Worm (Caenorhabditis elegans) whole organism, young adult: ENCODE data around the gene str-196.

Experiments used
- B0019.2 ChIP-seq: fragments of 200-800 bp; sonication (Bioruptor generic); conservative IDR thresholded peaks from 2 replicates; pipeline ENCODE4 v1.3.6; 2022; ENCODE audit warnings: missing genetic modification reagents, missing genetic modification characterization, missing compliant biosample characterization
- C17E4.6 ChIP-seq: fragments of 200-800 bp; sonication (Bioruptor generic); IDR thresholded peaks from 2 replicates; pipeline ENCODE4 v1.3.6; 2022; ENCODE audit warnings: missing genetic modification reagents, missing genetic modification characterization, missing compliant biosample characterization
- F22D6.2 ChIP-seq: sonication (generic microtip); optimal IDR thresholded peaks from 2 replicates; lab custom pipeline; 2016; ENCODE audit warnings: mild to moderate bottlenecking, missing genetic modification characterization, missing compliant biosample characterization
- F33H1.4 ChIP-seq: fragments of 200-800 bp; sonication (Bioruptor generic); IDR thresholded peaks from 2 replicates; pipeline ENCODE4 v1.3.6; 2022; ENCODE audit warnings: missing genetic modification reagents, missing genetic modification characterization, missing compliant biosample characterization
- F37B4.10 ChIP-seq: fragments of 200-800 bp; sonication (Bioruptor generic); IDR thresholded peaks from 2 replicates; pipeline ENCODE4 v1.3.6; 2022; ENCODE audit warnings: missing genetic modification characterization, missing compliant biosample characterization
- F55B11.4 ChIP-seq: sonication (generic microtip); optimal IDR thresholded peaks from 2 replicates; lab custom pipeline; 2016; ENCODE audit warnings: missing compliant biosample characterization, missing genetic modification characterization, borderline replicate concordance; ENCODE audit not compliant: insufficient read depth
- K11D2.4 ChIP-seq: fragments of 200-800 bp; sonication (Bioruptor generic); IDR thresholded peaks from 2 replicates; pipeline ENCODE4 v1.3.6; 2022; ENCODE audit warnings: missing genetic modification reagents, missing genetic modification characterization, missing compliant biosample characterization
- K12H6.12 ChIP-seq: fragments of 200-800 bp; sonication (Bioruptor generic); optimal IDR thresholded peaks from 2 replicates; lab custom pipeline; 2018; ENCODE audit warnings: mild to moderate bottlenecking, missing genetic modification characterization, missing compliant biosample characterization
- Y53G8AR.9 ChIP-seq: fragments of 200-800 bp; sonication (Bioruptor generic); conservative IDR thresholded peaks from 2 replicates; pipeline ENCODE4 v1.3.6; 2022; ENCODE audit warnings: missing genetic modification reagents, missing genetic modification characterization, missing compliant biosample characterization
- Y67H2A.10 ChIP-seq: fragments of 200-800 bp; sonication (Bioruptor generic); conservative IDR thresholded peaks from 2 replicates; pipeline ENCODE4 v1.3.6; 2022; ENCODE audit warnings: missing genetic modification reagents, missing genetic modification characterization, missing compliant biosample characterization
- aptf-3 ChIP-seq: fragments of 200-800 bp; sonication (Bioruptor generic); IDR thresholded peaks from 2 replicates; pipeline ENCODE4 v1.3.6; 2022; ENCODE audit warnings: missing genetic modification characterization, missing compliant biosample characterization
- atf-7 ChIP-seq: sonication (generic microtip); optimal IDR thresholded peaks from 2 replicates; lab custom pipeline; 2017; ENCODE audit warnings: mild to moderate bottlenecking, missing genetic modification characterization, missing compliant biosample characterization
- cebp-1 ChIP-seq, 2 experiments: fragments of 200-800 bp in 1 of 2; sonication (Bioruptor generic) in 1 of 2; sonication (generic microtip) in 1 of 2; IDR thresholded peaks in 1 of 2; optimal IDR thresholded peaks in 1 of 2; 2 replicates each; pipeline versions ENCODE4 v1.3.6 to Lab custom; 2017 to 2022; ENCODE audit warnings: missing compliant biosample characterization in 2 of 2, missing genetic modification characterization in 2 of 2, mild to moderate bottlenecking in 1 of 2, missing genetic modification reagents in 1 of 2, moderate library complexity in 1 of 2
- ceh-27 ChIP-seq: fragments of 200-800 bp; sonication (Bioruptor generic); optimal IDR thresholded peaks from 2 replicates; lab custom pipeline; 2018; ENCODE audit warnings: mild to moderate bottlenecking, missing genetic modification characterization, moderate library complexity, missing compliant biosample characterization
- ceh-58 ChIP-seq: fragments of 200-800 bp; sonication (Bioruptor generic); IDR thresholded peaks from 2 replicates; pipeline ENCODE4 v1.3.6; 2022; ENCODE audit warnings: missing genetic modification characterization, missing compliant biosample characterization
- dpff-1 ChIP-seq: sonication (generic microtip); optimal IDR thresholded peaks from 2 replicates; lab custom pipeline; 2017; ENCODE audit warnings: mild to moderate bottlenecking, missing genetic modification characterization, missing compliant biosample characterization
- efl-1 ChIP-seq: fragments of 150-350 bp; optimal IDR thresholded peaks from 2 replicates; lab custom pipeline; 2014; ENCODE audit warnings: missing biosample characterization, missing genetic modification reagents, missing genetic modification characterization
- egl-44 ChIP-seq: fragments of 200-800 bp; sonication (Bioruptor generic); IDR thresholded peaks from 2 replicates; pipeline ENCODE4 v1.3.6; 2022; ENCODE audit warnings: missing genetic modification reagents, missing genetic modification characterization, missing compliant biosample characterization
- egrh-3 ChIP-seq: fragments of 200-800 bp; sonication (Bioruptor generic); IDR thresholded peaks from 2 replicates; pipeline ENCODE4 v1.3.6; 2022; ENCODE audit warnings: missing genetic modification reagents, missing genetic modification characterization, missing compliant biosample characterization
- ets-4 ChIP-seq: fragments of 200-800 bp; sonication (Bioruptor generic); optimal IDR thresholded peaks from 2 replicates; lab custom pipeline; 2018; ENCODE audit warnings: mild to moderate bottlenecking, missing genetic modification characterization, missing compliant biosample characterization
- fkh-3 ChIP-seq: sonication (generic microtip); optimal IDR thresholded peaks from 2 replicates; lab custom pipeline; 2016; ENCODE audit warnings: mild to moderate bottlenecking, missing genetic modification characterization, missing compliant biosample characterization
- lin-26 ChIP-seq: fragments of 200-800 bp; sonication (Bioruptor generic); IDR thresholded peaks from 2 replicates; pipeline ENCODE4 v1.3.6; 2022; ENCODE audit warnings: missing genetic modification reagents, missing genetic modification characterization, missing compliant biosample characterization
- lin-35 ChIP-seq, 3 experiments: fragments of 150-350 bp in 2 of 3; sonication (generic microtip) in 1 of 3; optimal IDR thresholded peaks; 2 replicates each; lab custom pipeline; 2014 to 2018; ENCODE audit warnings: missing biosample characterization in 3 of 3, missing genetic modification characterization in 3 of 3, missing genetic modification reagents in 3 of 3
- lin-54 ChIP-seq: fragments of 200-800 bp; sonication (Bioruptor generic); optimal IDR thresholded peaks from 2 replicates; lab custom pipeline; 2018; ENCODE audit warnings: mild to moderate bottlenecking, missing genetic modification characterization, missing compliant biosample characterization
- lir-1 ChIP-seq: fragments of 200-800 bp; sonication (Bioruptor generic); conservative IDR thresholded peaks from 2 replicates; pipeline ENCODE4 v1.3.6; 2022; ENCODE audit warnings: missing genetic modification reagents, missing genetic modification characterization, missing compliant biosample characterization
- madf-10 ChIP-seq: sonication (generic microtip); optimal IDR thresholded peaks from 2 replicates; lab custom pipeline; 2016; ENCODE audit warnings: mild to moderate bottlenecking, missing genetic modification characterization, missing compliant biosample characterization
- madf-3 ChIP-seq: fragments of 200-800 bp; sonication (Bioruptor generic); IDR thresholded peaks from 2 replicates; pipeline ENCODE4 v1.3.6; 2022; ENCODE audit warnings: missing genetic modification reagents, missing genetic modification characterization, missing compliant biosample characterization
- madf-8 ChIP-seq: fragments of 200-800 bp; sonication (Bioruptor generic); conservative IDR thresholded peaks from 2 replicates; pipeline ENCODE4 v1.3.6; 2022; ENCODE audit warnings: missing genetic modification reagents, missing genetic modification characterization, missing compliant biosample characterization
- nfya-2 ChIP-seq: fragments of 200-800 bp; sonication (Bioruptor generic); IDR thresholded peaks from 2 replicates; pipeline ENCODE4 v1.3.6; 2022; ENCODE audit warnings: missing genetic modification reagents, missing genetic modification characterization, missing compliant biosample characterization
- nhr-90 ChIP-seq: sonication (generic microtip); optimal IDR thresholded peaks from 2 replicates; lab custom pipeline; 2016; ENCODE audit warnings: missing genotype, mild to moderate bottlenecking, missing genetic modification characterization, missing compliant biosample characterization
- pbrm-1 ChIP-seq: fragments of 200-800 bp; sonication (Bioruptor generic); IDR thresholded peaks from 2 replicates; pipeline ENCODE4 v1.3.6; 2022; ENCODE audit warnings: missing genetic modification reagents, missing genetic modification characterization, missing compliant biosample characterization
- pha-4 ChIP-seq: fragments of 150-350 bp; sonication (generic microtip); optimal IDR thresholded peaks from 2 replicates; lab custom pipeline; 2014; ENCODE audit warnings: missing biosample characterization, missing genetic modification reagents, missing genetic modification characterization
- rec-8 ChIP-seq, 2 experiments: sonication (generic microtip); optimal IDR thresholded peaks; 2 replicates each; lab custom pipeline; 2016; ENCODE audit warnings: mild to moderate bottlenecking in 2 of 2, missing genetic modification characterization in 2 of 2, missing genetic modification reagents in 2 of 2, missing genotype in 2 of 2, missing biosample characterization in 1 of 2, missing compliant biosample characterization in 1 of 2, moderate library complexity in 1 of 2
- sea-2 ChIP-seq: fragments of 200-800 bp; sonication (Bioruptor generic); IDR thresholded peaks from 2 replicates; pipeline ENCODE4 v1.3.6; 2022; ENCODE audit warnings: missing genetic modification characterization, missing compliant biosample characterization
- snpc-4 ChIP-seq, 5 experiments: fragments of 150-350 bp in 1 of 5; sonication (generic microtip) in 4 of 5; optimal IDR thresholded peaks; 2 replicates each; lab custom pipeline; 2014 to 2018; ENCODE audit warnings: missing genetic modification characterization in 5 of 5, missing biosample characterization in 3 of 5, antibody characterized with exemption in 2 of 5, mild to moderate bottlenecking in 2 of 5, missing compliant biosample characterization in 2 of 5, missing genotype in 2 of 5, moderate library complexity in 2 of 5, missing genetic modification reagents in 1 of 5
- somi-1 ChIP-seq: fragments of 200-800 bp; sonication (Bioruptor generic); optimal IDR thresholded peaks from 2 replicates; lab custom pipeline; 2018; ENCODE audit warnings: mild to moderate bottlenecking, missing genetic modification characterization, missing compliant biosample characterization
- tbp1 ChIP-seq: fragments of 200-800 bp; sonication (Bioruptor generic); optimal IDR thresholded peaks from 2 replicates; lab custom pipeline; 2018; ENCODE audit warnings: mild to moderate bottlenecking, missing genetic modification characterization, missing compliant biosample characterization
- tbx-9 ChIP-seq: sonication (generic microtip); optimal IDR thresholded peaks from 2 replicates; lab custom pipeline; 2016; ENCODE audit warnings: borderline replicate concordance, missing genetic modification characterization, inconsistent platforms, missing compliant biosample characterization
- unc-62 ChIP-seq: fragments of 150-350 bp; optimal IDR thresholded peaks from 2 replicates; lab custom pipeline; 2014; ENCODE audit warnings: missing biosample characterization, missing genetic modification reagents, missing genetic modification characterization
- zfh-2 ChIP-seq: fragments of 200-800 bp; sonication (Bioruptor generic); conservative IDR thresholded peaks from 2 replicates; pipeline ENCODE4 v1.3.6; 2022; ENCODE audit warnings: missing genetic modification reagents, missing genetic modification characterization, missing compliant biosample characterization
- zim-3 ChIP-seq: sonication (generic microtip); optimal IDR thresholded peaks from 2 replicates; lab custom pipeline; 2017; ENCODE audit warnings: mild to moderate bottlenecking, missing genetic modification characterization, moderate library complexity, missing compliant biosample characterization
- ztf-25 ChIP-seq: fragments of 200-800 bp; sonication (Bioruptor generic); IDR thresholded peaks from 2 replicates; pipeline ENCODE4 v1.3.6; 2022; ENCODE audit warnings: missing genetic modification reagents, missing genetic modification characterization, missing compliant biosample characterization
- ztf-28 ChIP-seq: fragments of 200-800 bp; sonication (Bioruptor generic); IDR thresholded peaks from 2 replicates; pipeline ENCODE4 v1.3.6; 2022; ENCODE audit warnings: missing genetic modification reagents, missing genetic modification characterization, missing compliant biosample characterization
- ztf-3 ChIP-seq: fragments of 200-800 bp; sonication (Bioruptor generic); optimal IDR thresholded peaks from 2 replicates; lab custom pipeline; 2018; ENCODE audit warnings: mild to moderate bottlenecking, missing genetic modification characterization, missing compliant biosample characterization

The str-196 gene

DNA sequence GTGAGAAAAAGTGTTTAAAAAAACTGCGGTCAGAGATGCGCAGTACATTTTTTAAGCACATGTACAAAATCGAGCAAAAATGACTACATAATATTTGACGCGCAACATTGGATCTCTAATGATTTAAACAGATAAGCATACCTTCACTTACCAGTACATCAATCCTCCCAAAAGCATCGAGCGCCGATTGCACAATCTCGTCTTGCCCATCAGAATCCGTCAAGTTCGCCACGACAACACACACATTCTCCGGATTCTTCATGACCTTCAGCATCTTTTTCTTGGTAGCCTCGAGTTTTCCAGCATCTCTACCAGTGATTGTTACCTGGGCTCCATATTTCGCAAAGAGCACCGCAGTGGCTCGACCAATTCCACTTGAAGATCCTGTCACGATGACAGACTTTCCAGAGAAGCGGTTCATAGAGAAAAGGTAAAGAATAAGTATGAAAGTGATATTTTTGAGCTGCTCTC, 11.3 kb downstream of the str-196 start, which contains the start of gene T01G6.10:
Gene T01G6.10 (minus strand): TSS at position 421 of the 471 bp plus-strand sequence.
- TF ChIP-seq F33H1.4 (GFP tag; lab: Robert Waterston, UW), result no peak
- no peak for TF ChIP-seq sea-2
- TF ChIP-seq ets-4 (GFP tag; lab: Kevin White, UChicago), result no peak
- no peak for TF ChIP-seq ztf-3 (GFP tag; lab: Kevin White, UChicago)
- no peak for TF ChIP-seq snpc-4 (GFP tag; optimal IDR thresholded peaks at IDR 0.05; lab: Kevin White, UChicago)
- TF ChIP-seq snpc-4 (tag; optimal IDR thresholded peaks at IDR 0.05; lab: Kevin White, UChicago), result no peak
- no peak for TF ChIP-seq cebp-1 (GFP tag; IDR thresholded peaks at IDR 0.05; lab: Robert Waterston, UW)
- TF ChIP-seq cebp-1 (tag; optimal IDR thresholded peaks at IDR 0.05; lab: Kevin White, UChicago), result no peak

DNA sequence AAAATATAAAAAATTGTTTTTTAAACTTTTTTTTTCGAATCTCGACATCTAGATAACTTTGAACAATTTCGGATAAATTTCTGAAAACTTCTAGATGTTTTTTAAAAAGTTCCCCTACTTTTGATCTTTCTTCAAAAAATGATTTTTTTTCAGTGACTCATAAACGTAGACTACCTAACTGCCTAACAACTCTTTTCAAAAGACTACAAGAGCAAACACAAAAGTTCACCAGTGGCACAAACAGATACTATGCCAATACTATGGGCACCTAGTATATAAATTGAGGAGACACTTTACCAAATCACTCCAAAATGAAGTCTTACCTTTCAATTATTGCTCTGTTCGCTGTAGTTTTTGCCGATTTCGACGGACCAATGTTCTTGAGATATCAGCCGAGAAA, 12.2 kb downstream of the str-196 start, which contains the start of gene srlf-35:
Gene srlf-35 (plus strand): TSS at position 301 of the 400 bp plus-strand sequence.
- no peak for TF ChIP-seq somi-1 (GFP tag; lab: Kevin White, UChicago)
- no peak for TF ChIP-seq F22D6.2 (tag; lab: Kevin White, UChicago)
- TF ChIP-seq C17E4.6 (GFP tag; lab: Robert Waterston, UW), result no peak
- no peak for TF ChIP-seq aptf-3 (GFP tag; lab: Robert Waterston, UW)
- no peak for TF ChIP-seq madf-8 (GFP tag; lab: Robert Waterston, UW)
- TF ChIP-seq dpff-1, result no peak
- no peak for TF ChIP-seq ceh-58 (GFP tag; lab: Robert Waterston, UW)
- TF ChIP-seq lin-54 (GFP tag; lab: Kevin White, UChicago), result no peak
- no peak for TF ChIP-seq pha-4
- no peak for TF ChIP-seq zim-3
- TF ChIP-seq K11D2.4, result no peak
- no peak for TF ChIP-seq B0019.2 (GFP tag; lab: Robert Waterston, UW)
- TF ChIP-seq lin-26 (GFP tag; lab: Robert Waterston, UW), result no peak
- TF ChIP-seq egrh-3 (GFP tag; lab: Robert Waterston, UW), result no peak
- TF ChIP-seq atf-7, result no peak

DNA sequence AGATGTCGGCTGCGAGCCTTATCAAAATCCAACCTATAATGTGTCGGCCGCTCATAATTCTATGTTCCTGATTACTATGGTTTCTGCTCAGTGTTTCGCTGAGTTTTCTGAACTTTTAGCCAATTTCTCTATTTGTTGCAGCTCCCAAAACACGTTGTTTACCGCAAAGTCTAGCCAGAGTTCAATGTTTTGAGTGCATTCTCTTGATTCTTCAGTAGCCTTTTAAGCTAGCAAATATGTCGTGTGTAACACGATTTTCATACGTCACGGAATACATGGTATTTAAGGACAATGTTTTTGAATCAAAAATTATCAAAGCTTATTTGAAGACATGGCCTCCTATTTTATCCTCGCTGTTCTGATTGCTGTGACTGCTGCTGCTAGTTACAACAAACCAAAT, 13.7 kb downstream of the str-196 start, which contains the start of gene srlf-19:
Gene srlf-19 (plus strand): TSS at position 301 of the 400 bp plus-strand sequence.
- TF ChIP-seq ceh-27 (GFP tag; lab: Kevin White, UChicago) (no peak), Y53G8AR.9 (GFP tag; lab: Robert Waterston, UW) (no peak), nfya-2 (GFP tag; lab: Robert Waterston, UW) (no peak), sea-2 (no peak), madf-3 (GFP tag; lab: Robert Waterston, UW) (no peak), egl-44 (GFP tag; lab: Robert Waterston, UW) (no peak), F55B11.4 (no peak), fkh-3 (no peak), lir-1 (GFP tag; lab: Robert Waterston, UW) (no peak), efl-1 (no peak)

DNA sequence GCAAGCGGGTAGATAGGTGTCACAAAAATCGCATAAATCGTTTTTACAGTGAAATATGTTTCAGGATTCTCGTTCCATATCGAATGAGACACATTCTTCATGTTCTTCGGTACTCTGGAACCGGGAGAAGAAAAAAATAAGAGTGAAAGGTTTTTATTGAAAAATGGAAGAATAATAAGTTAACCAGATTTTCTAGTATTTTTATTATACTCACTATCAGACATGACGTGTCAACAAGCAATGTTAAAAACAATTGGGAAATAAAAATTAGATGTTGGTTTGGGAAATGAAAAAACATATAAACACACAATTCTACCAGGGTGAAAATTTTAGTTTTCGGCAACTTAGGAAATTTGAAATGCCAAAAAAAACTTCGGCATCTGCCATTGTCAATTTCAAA, 20.9 kb downstream of the str-196 start, which contains the start of gene srh-37:
Gene srh-37 (minus strand): TSS at position 101 of the 400 bp plus-strand sequence.
- TF ChIP-seq tbx-9 (no peak), ztf-25 (GFP tag; lab: Robert Waterston, UW) (no peak), ceh-27 (GFP tag; lab: Kevin White, UChicago) (no peak), zfh-2 (GFP tag; lab: Robert Waterston, UW) (no peak), K12H6.12 (tag; lab: Kevin White, UChicago) (no peak), F37B4.10 (no peak), Y67H2A.10 (GFP tag; lab: Robert Waterston, UW) (no peak), ztf-28 (no peak), pbrm-1 (no peak), unc-62 (GFP tag; lab: Kevin White, UChicago) (no peak), tbp1 (GFP tag; lab: Kevin White, UChicago) (no peak), nhr-90 (tag; lab: Kevin White, UChicago) (no peak), lin-35 (GFP tag; optimal IDR thresholded peaks at IDR 0.05; lab: Kevin White, UChicago) (no peak), madf-8 (GFP tag; lab: Robert Waterston, UW) (no peak), madf-10 (tag; lab: Kevin White, UChicago) (no peak), rec-8 (tag; optimal IDR thresholded peaks at IDR 0.05; lab: Kevin White, UChicago) (no peak)
